Worm (Caenorhabditis elegans) whole organism, L1 larva: ENCODE data around the gene Y57G7A.1.

Experiments used
- C04F5.9 ChIP-seq: sonication (generic microtip); optimal IDR thresholded peaks from 2 replicates; lab custom pipeline; 2016; ENCODE audit warnings: missing genetic modification characterization, missing compliant biosample characterization
- C34B4.2 ChIP-seq: sonication (generic microtip); optimal IDR thresholded peaks from 2 replicates; lab custom pipeline; 2017; ENCODE audit warnings: mild to moderate bottlenecking, missing genetic modification characterization, missing compliant biosample characterization
- F16B12.6 ChIP-seq: fragments of 150-350 bp; optimal IDR thresholded peaks from 2 replicates; lab custom pipeline; 2014; ENCODE audit warnings: missing biosample characterization, missing genetic modification characterization
- aha-1 ChIP-seq: fragments of 150-350 bp; optimal IDR thresholded peaks from 2 replicates; lab custom pipeline; 2014; ENCODE audit warnings: missing biosample characterization, missing genetic modification characterization
- ceh-63 ChIP-seq: fragments of 200-800 bp; sonication (Bioruptor generic); optimal IDR thresholded peaks from 2 replicates; lab custom pipeline; 2018; ENCODE audit warnings: mild to moderate bottlenecking, missing genetic modification characterization, missing compliant biosample characterization
- ceh-82 ChIP-seq, 3 experiments: fragments of 150-350 bp in 1 of 3; sonication (generic microtip) in 2 of 3; optimal IDR thresholded peaks; 2 replicates each; lab custom pipeline; 2014 to 2017; ENCODE audit warnings: missing biosample characterization in 3 of 3, missing genetic modification characterization in 3 of 3
- ceh-88 ChIP-seq: fragments of 200-800 bp; sonication (Bioruptor generic); IDR thresholded peaks from 2 replicates; pipeline ENCODE4 v1.3.6; 2022; ENCODE audit warnings: missing genetic modification characterization, missing compliant biosample characterization
- ceh-90 ChIP-seq: sonication (generic microtip); optimal IDR thresholded peaks from 2 replicates; lab custom pipeline; 2016; ENCODE audit warnings: missing genetic modification characterization, missing compliant biosample characterization
- ces-1 ChIP-seq: fragments of 150-350 bp; optimal IDR thresholded peaks from 2 replicates; lab custom pipeline; 2014; ENCODE audit warnings: missing biosample characterization, missing genetic modification reagents, missing genetic modification characterization
- dpl-1 ChIP-seq, 3 experiments: fragments of 150-350 bp in 2 of 3; sonication (generic microtip) in 1 of 3; optimal IDR thresholded peaks; 2 replicates each; lab custom pipeline; 2014 to 2017; ENCODE audit warnings: missing biosample characterization in 3 of 3, missing genetic modification characterization in 3 of 3, missing genetic modification reagents in 3 of 3
- efl-1 ChIP-seq, 4 experiments: fragments of 150-350 bp; optimal IDR thresholded peaks in 3 of 4; peaks in 1 of 4; 1 replicate in 1 of 4; 2 replicates in 3 of 4; lab custom pipeline; 2014; ENCODE audit warnings: missing biosample characterization in 2 of 4, missing genetic modification characterization in 2 of 4, missing genetic modification reagents in 2 of 4
- elt-2 ChIP-seq: sonication (generic microtip); optimal IDR thresholded peaks from 2 replicates; lab custom pipeline; 2016; ENCODE audit warnings: missing genetic modification characterization, mild to moderate bottlenecking, inconsistent platforms, missing compliant biosample characterization, missing genetic modification reagents
- ets-5 ChIP-seq: fragments of 200-800 bp; sonication (Bioruptor generic); IDR thresholded peaks from 2 replicates; pipeline ENCODE4 v1.3.6; 2022; ENCODE audit warnings: missing genetic modification characterization, missing compliant biosample characterization
- fkh-10 ChIP-seq: sonication (generic microtip); optimal IDR thresholded peaks from 2 replicates; lab custom pipeline; 2017; ENCODE audit warnings: missing biosample characterization, missing genetic modification reagents, missing genetic modification characterization
- fkh-4 ChIP-seq: sonication (generic microtip); optimal IDR thresholded peaks from 2 replicates; lab custom pipeline; 2016; ENCODE audit warnings: missing compliant biosample characterization, missing genetic modification characterization, borderline replicate concordance
- fos-1 ChIP-seq: fragments of 150-350 bp; optimal IDR thresholded peaks from 2 replicates; lab custom pipeline; 2014; ENCODE audit warnings: missing biosample characterization, missing genetic modification characterization
- grh-1 ChIP-seq: fragments of 200-800 bp; sonication (Bioruptor generic); IDR thresholded peaks from 2 replicates; pipeline ENCODE4 v1.3.6; 2022; ENCODE audit warnings: missing genetic modification reagents, missing genetic modification characterization, missing compliant biosample characterization
- hlh-17 ChIP-seq: fragments of 200-800 bp; sonication (Bioruptor generic); optimal IDR thresholded peaks from 2 replicates; lab custom pipeline; 2018; ENCODE audit warnings: missing genetic modification characterization, mild to moderate bottlenecking, missing compliant biosample characterization, moderate library complexity, borderline replicate concordance
- hlh-4 ChIP-seq: sonication (generic microtip); optimal IDR thresholded peaks from 2 replicates; lab custom pipeline; 2016; ENCODE audit warnings: mild to moderate bottlenecking, missing genetic modification characterization, missing compliant biosample characterization
- lin-14 ChIP-seq: fragments of 200-800 bp; sonication (Bioruptor generic); optimal IDR thresholded peaks from 2 replicates; lab custom pipeline; 2018; ENCODE audit warnings: mild to moderate bottlenecking, missing genetic modification characterization, moderate library complexity, missing compliant biosample characterization
- lin-35 ChIP-seq, 2 experiments: fragments of 150-350 bp; optimal IDR thresholded peaks; 2 replicates each; lab custom pipeline; 2014; ENCODE audit warnings: missing biosample characterization in 2 of 2, missing genetic modification characterization in 2 of 2, missing genetic modification reagents in 2 of 2
- lin-39 ChIP-seq: fragments of 150-350 bp; optimal IDR thresholded peaks from 2 replicates; lab custom pipeline; 2014; ENCODE audit warnings: missing biosample characterization, missing genetic modification reagents, missing genetic modification characterization
- lsy-2 ChIP-seq, 2 experiments: fragments of 150-350 bp; optimal IDR thresholded peaks; 2 replicates each; lab custom pipeline; 2014; ENCODE audit warnings: missing biosample characterization in 2 of 2, missing genetic modification characterization in 2 of 2
- mab-9 ChIP-seq: fragments of 200-800 bp; sonication (Bioruptor generic); IDR thresholded peaks from 2 replicates; pipeline ENCODE4 v1.3.6; 2022; ENCODE audit warnings: missing genetic modification reagents, missing genetic modification characterization, missing compliant biosample characterization
- mef-2 ChIP-seq: fragments of 150-350 bp; optimal IDR thresholded peaks from 2 replicates; lab custom pipeline; 2014; ENCODE audit warnings: missing biosample characterization, missing genetic modification characterization
- mep-1 ChIP-seq: fragments of 150-350 bp; optimal IDR thresholded peaks from 2 replicates; lab custom pipeline; 2014; ENCODE audit warnings: missing biosample characterization, missing genetic modification characterization
- nhr-12 ChIP-seq: sonication (generic microtip); optimal IDR thresholded peaks from 2 replicates; lab custom pipeline; 2017; ENCODE audit warnings: missing biosample characterization, missing genetic modification characterization
- nhr-28 ChIP-seq: fragments of 150-350 bp; optimal IDR thresholded peaks from 2 replicates; lab custom pipeline; 2014; ENCODE audit warnings: missing biosample characterization, missing genetic modification characterization
- nhr-71 ChIP-seq: sonication (generic microtip); optimal IDR thresholded peaks from 2 replicates; lab custom pipeline; 2016; ENCODE audit warnings: mild to moderate bottlenecking, missing genetic modification characterization, moderate library complexity, missing compliant biosample characterization
- nhr-76 ChIP-seq: sonication (generic microtip); optimal IDR thresholded peaks from 2 replicates; lab custom pipeline; 2017; ENCODE audit warnings: missing biosample characterization, missing genetic modification characterization
- nhr-85 ChIP-seq: sonication (generic microtip); peaks from one replicate; lab custom pipeline; 2016; ENCODE audit warnings: missing genetic modification characterization, inconsistent platforms, missing compliant biosample characterization
- nhr-90 ChIP-seq: sonication (generic microtip); optimal IDR thresholded peaks from 2 replicates; lab custom pipeline; 2016; ENCODE audit warnings: mild to moderate bottlenecking, missing genetic modification characterization, missing compliant biosample characterization; ENCODE audit not compliant: poor library complexity
- pax-3 ChIP-seq: fragments of 200-800 bp; sonication (Bioruptor generic); optimal IDR thresholded peaks from 2 replicates; lab custom pipeline; 2018; ENCODE audit warnings: mild to moderate bottlenecking, missing genetic modification characterization, moderate library complexity, missing compliant biosample characterization
- pqm-1 ChIP-seq: sonication (generic microtip); optimal IDR thresholded peaks from 3 replicates; lab custom pipeline; 2017; ENCODE audit warnings: missing biosample characterization, missing genetic modification characterization
- snu-23 ChIP-seq: sonication (generic microtip); optimal IDR thresholded peaks from 2 replicates; lab custom pipeline; 2016; ENCODE audit warnings: missing genetic modification characterization, missing compliant biosample characterization
- sox-4 ChIP-seq: sonication (generic microtip); optimal IDR thresholded peaks from 2 replicates; lab custom pipeline; 2016; ENCODE audit warnings: missing genetic modification characterization, missing compliant biosample characterization
- sptf-1 ChIP-seq: fragments of 150-350 bp; optimal IDR thresholded peaks from 2 replicates; lab custom pipeline; 2014; ENCODE audit warnings: missing biosample characterization, missing genetic modification characterization
- swsn-7 ChIP-seq: sonication (generic microtip); optimal IDR thresholded peaks from 2 replicates; lab custom pipeline; 2016; ENCODE audit warnings: missing genetic modification characterization, missing compliant biosample characterization
- tlp-1 ChIP-seq: fragments of 150-350 bp; optimal IDR thresholded peaks from 2 replicates; lab custom pipeline; 2014; ENCODE audit warnings: missing biosample characterization, missing genetic modification characterization
- unc-30 ChIP-seq: sonication (generic microtip); optimal IDR thresholded peaks from 2 replicates; lab custom pipeline; 2017; ENCODE audit warnings: missing biosample characterization, missing genetic modification characterization
- unc-86 ChIP-seq: sonication (generic microtip); optimal IDR thresholded peaks from 2 replicates; lab custom pipeline; 2016; ENCODE audit warnings: missing genetic modification characterization, missing compliant biosample characterization
- unc-98 ChIP-seq: fragments of 200-800 bp; sonication (Bioruptor generic); IDR thresholded peaks from 2 replicates; pipeline ENCODE4 v1.3.6; 2022; ENCODE audit warnings: missing genetic modification characterization, missing compliant biosample characterization
- zag-1 ChIP-seq: fragments of 150-350 bp; optimal IDR thresholded peaks from 2 replicates; lab custom pipeline; 2014; ENCODE audit warnings: missing biosample characterization, missing genetic modification characterization
- zip-4 ChIP-seq: fragments of 200-800 bp; sonication (Bioruptor generic); optimal IDR thresholded peaks from 2 replicates; lab custom pipeline; 2018; ENCODE audit warnings: mild to moderate bottlenecking, missing genetic modification characterization, moderate library complexity, missing compliant biosample characterization
- ztf-4 ChIP-seq: fragments of 150-350 bp; optimal IDR thresholded peaks from 2 replicates; lab custom pipeline; 2014; ENCODE audit warnings: missing biosample characterization, missing genetic modification characterization

Gene Y57G7A.1

DNA sequence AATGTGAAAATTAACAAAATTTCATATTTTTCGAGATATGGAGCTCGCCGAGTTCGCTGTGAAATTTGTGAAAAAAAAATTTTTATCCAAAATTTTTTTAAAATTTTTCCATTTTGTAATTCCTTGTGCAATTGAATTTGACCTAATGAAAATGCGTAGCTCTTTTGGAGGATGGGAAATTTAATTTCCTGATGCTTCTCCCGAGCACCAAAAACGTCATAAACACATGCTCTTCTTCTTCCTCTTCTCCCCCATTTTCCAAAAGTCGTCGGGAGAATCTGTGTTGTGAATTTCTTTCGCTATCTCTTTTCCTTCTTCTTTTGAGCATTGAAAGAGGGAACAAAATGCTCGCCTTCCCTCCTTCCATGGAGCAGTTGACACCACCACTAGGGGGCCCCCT, 43.1 kb downstream of the Y57G7A.1 start:
- no peak for TF ChIP-seq mef-2 (tag; lab: Kevin White, UChicago)
- no peak for TF ChIP-seq sptf-1 (tag; lab: Kevin White, UChicago)
- peak; percentile 90 for TF ChIP-seq ces-1 (GFP tag; lab: Kevin White, UChicago)
- TF ChIP-seq fkh-4 = no peak
- no peak for TF ChIP-seq hlh-4 (tag; lab: Kevin White, UChicago)
- no peak for TF ChIP-seq grh-1 (GFP tag; lab: Robert Waterston, UW)
- no peak for TF ChIP-seq ceh-88 (GFP tag; lab: Robert Waterston, UW)
- peak; percentile 13 for TF ChIP-seq swsn-7 (tag; lab: Kevin White, UChicago)
- no peak for TF ChIP-seq fkh-10 (GFP tag; lab: Kevin White, UChicago)
- no peak for TF ChIP-seq ceh-63 (GFP tag; lab: Kevin White, UChicago)
- TF ChIP-seq ceh-90 (tag; lab: Kevin White, UChicago) = no peak
- no peak for TF ChIP-seq nhr-76
- TF ChIP-seq ztf-4 (tag; lab: Kevin White, UChicago) = no peak
- TF ChIP-seq F16B12.6 (tag; lab: Kevin White, UChicago) = no peak
- no peak for TF ChIP-seq nhr-12 (tag; lab: Kevin White, UChicago)
- no peak for TF ChIP-seq nhr-28
- peak; percentile 49 for TF ChIP-seq nhr-71
- no peak for TF ChIP-seq zag-1 (tag; lab: Kevin White, UChicago)
- peak; percentile 86 for TF ChIP-seq lin-14 (GFP tag; lab: Kevin White, UChicago)
- no peak for TF ChIP-seq snu-23
- TF ChIP-seq lsy-2 (tag; optimal IDR thresholded peaks at IDR 0.05; lab: Kevin White, UChicago) = no peak
- TF ChIP-seq lin-39 (tag; lab: Kevin White, UChicago) = no peak
- no peak for TF ChIP-seq unc-98
- TF ChIP-seq zip-4 (GFP tag; lab: Kevin White, UChicago) = no peak
- TF ChIP-seq sox-4 (tag; lab: Kevin White, UChicago) = no peak
- TF ChIP-seq pax-3 (tag; lab: Kevin White, UChicago) = no peak
- no peak for TF ChIP-seq nhr-90 (tag; lab: Kevin White, UChicago)
- TF ChIP-seq lin-35 (GFP tag; optimal IDR thresholded peaks at IDR 0.05; lab: Kevin White, UChicago) = no peak
- no peak for TF ChIP-seq elt-2 (tag; lab: Kevin White, UChicago)
- TF ChIP-seq ceh-82 (tag; optimal IDR thresholded peaks at IDR 0.05; lab: Kevin White, UChicago) = peak in 1 of 3 experiments; percentile 17
- TF ChIP-seq efl-1 (optimal IDR thresholded peaks at IDR 0.05; lab: Kevin White, UChicago) = no peak
- peak in 1 of 2 experiments; percentile 38 for TF ChIP-seq efl-1 (GFP tag; optimal IDR thresholded peaks at IDR 0.05 in 1 of 2; lab: Kevin White, UChicago)
- no peak for TF ChIP-seq mep-1
- TF ChIP-seq unc-86 (tag; lab: Kevin White, UChicago) = no peak
- no peak for TF ChIP-seq fos-1 (tag; lab: Kevin White, UChicago)

ce11 chrII:1343748-1344147, 45.5 kb downstream of the Y57G7A.1 start:
- TF ChIP-seq C34B4.2 (tag; lab: Kevin White, UChicago) (no peak), lin-14 (GFP tag; lab: Kevin White, UChicago) (peak; percentile 32)

DNA sequence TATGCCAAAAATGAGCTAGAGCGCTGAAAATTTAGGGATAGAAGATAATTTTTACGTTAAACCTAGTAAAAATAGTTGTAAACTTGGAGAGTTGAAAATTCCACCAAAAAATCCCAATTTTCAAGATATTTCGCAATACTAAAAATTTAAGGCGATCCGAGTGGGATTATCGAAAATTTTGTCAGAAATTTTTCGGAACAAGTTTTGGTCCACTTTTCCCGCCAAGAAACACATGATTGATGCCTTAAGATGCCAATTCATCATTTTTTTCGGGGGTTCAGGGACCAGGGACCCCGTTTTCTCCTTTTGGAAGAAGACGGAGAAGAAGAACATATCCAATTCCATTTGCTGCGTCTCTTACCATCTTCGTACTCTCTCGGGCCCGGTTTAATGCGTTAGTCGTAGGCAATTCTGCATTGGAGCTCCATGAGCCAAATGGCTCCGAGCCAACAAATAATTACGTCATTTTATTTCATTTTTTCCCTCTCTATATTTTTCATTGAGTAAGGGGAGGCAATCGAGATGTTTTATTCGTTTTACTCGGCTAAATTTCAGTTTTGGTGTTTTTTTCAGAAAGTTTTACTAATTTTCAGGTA, 46.4 kb downstream of the Y57G7A.1 start:
- no peak for TF ChIP-seq aha-1
- TF ChIP-seq mab-9 = no peak
- no peak for TF ChIP-seq mef-2 (tag; lab: Kevin White, UChicago)
- no peak for TF ChIP-seq efl-1 (optimal IDR thresholded peaks at IDR 0.05; lab: Kevin White, UChicago)
- TF ChIP-seq efl-1 (GFP tag; optimal IDR thresholded peaks at IDR 0.05 in 1 of 2; lab: Kevin White, UChicago) = peak in 1 of 2 experiments; percentile 2
- TF ChIP-seq unc-30 (tag; lab: Kevin White, UChicago) = no peak
- TF ChIP-seq snu-23 = no peak
- no peak for TF ChIP-seq F16B12.6 (tag; lab: Kevin White, UChicago)
- no peak for TF ChIP-seq nhr-71
- no peak for TF ChIP-seq tlp-1
- TF ChIP-seq pqm-1 (tag; lab: Kevin White, UChicago) = no peak
- peak in 1 of 2 experiments; percentile 6 for TF ChIP-seq lsy-2 (tag; optimal IDR thresholded peaks at IDR 0.05; lab: Kevin White, UChicago)
- no peak for TF ChIP-seq ces-1 (GFP tag; lab: Kevin White, UChicago)
- peak in 1 of 3 experiments; percentile 11 for TF ChIP-seq dpl-1 (GFP tag; optimal IDR thresholded peaks at IDR 0.05; lab: Kevin White, UChicago)
- TF ChIP-seq nhr-85 (tag; lab: Kevin White, UChicago) = no peak
- no peak for TF ChIP-seq hlh-17 (GFP tag; lab: Kevin White, UChicago)
- no peak for TF ChIP-seq ceh-63 (GFP tag; lab: Kevin White, UChicago)
- TF ChIP-seq ceh-90 (tag; lab: Kevin White, UChicago) = no peak
- no peak for TF ChIP-seq unc-98
- TF ChIP-seq zip-4 (GFP tag; lab: Kevin White, UChicago) = peak; percentile 67
- TF ChIP-seq C04F5.9 (tag; lab: Kevin White, UChicago) = no peak
- TF ChIP-seq fkh-10 (GFP tag; lab: Kevin White, UChicago) = no peak
- no peak for TF ChIP-seq sox-4 (tag; lab: Kevin White, UChicago)
- peak; percentile 49 for TF ChIP-seq lin-14 (GFP tag; lab: Kevin White, UChicago)
- TF ChIP-seq pax-3 (tag; lab: Kevin White, UChicago) = no peak
- TF ChIP-seq zag-1 (tag; lab: Kevin White, UChicago) = peak; percentile 20
- TF ChIP-seq ets-5 (GFP tag; lab: Robert Waterston, UW) = no peak
